Worm (Caenorhabditis elegans) whole organism, midembryonic: ENCODE data around the gene T16A1.5.

Source experiments
- T22C8.4 ChIP-seq: fragments of 200-800 bp; sonication (Bioruptor generic); IDR thresholded peaks from 2 replicates; pipeline ENCODE4 v1.3.6; 2022; ENCODE audit warnings: missing genetic modification characterization, missing compliant biosample characterization
- cog-1 ChIP-seq: sonication (generic microtip); optimal IDR thresholded peaks from 2 replicates; lab custom pipeline; 2016; ENCODE audit warnings: missing genetic modification characterization, missing compliant biosample characterization
- flt-1 ChIP-seq: fragments of 200-800 bp; sonication (Bioruptor generic); IDR thresholded peaks from 2 replicates; pipeline ENCODE4 v1.3.6; 2022; ENCODE audit warnings: missing genetic modification characterization, missing compliant biosample characterization
- klf-2 ChIP-seq: fragments of 200-800 bp; sonication (Bioruptor generic); conservative IDR thresholded peaks from 2 replicates; pipeline ENCODE4 v1.3.6; 2022; ENCODE audit warnings: missing genetic modification reagents, missing genetic modification characterization, missing compliant biosample characterization
- med-1 ChIP-seq: sonication (generic microtip); optimal IDR thresholded peaks from 2 replicates; lab custom pipeline; 2017; ENCODE audit warnings: missing genetic modification characterization, mild to moderate bottlenecking, missing compliant biosample characterization, antibody characterized with exemption, missing genetic modification reagents; ENCODE audit not compliant: insufficient read depth
- ref-1 ChIP-seq: fragments of 200-800 bp; sonication (Bioruptor generic); conservative IDR thresholded peaks from 2 replicates; pipeline ENCODE4 v1.3.6; 2022; ENCODE audit warnings: missing genetic modification reagents, missing genetic modification characterization, missing compliant biosample characterization
- tab-1 ChIP-seq: fragments of 200-800 bp; sonication (Bioruptor generic); IDR thresholded peaks from 2 replicates; pipeline ENCODE4 v1.3.6; 2022; ENCODE audit warnings: missing genetic modification characterization, missing compliant biosample characterization
- ztf-23 ChIP-seq: fragments of 200-800 bp; sonication (Bioruptor generic); IDR thresholded peaks from 2 replicates; pipeline ENCODE4 v1.3.6; 2022; ENCODE audit warnings: missing genetic modification reagents, missing genetic modification characterization, missing compliant biosample characterization
- ztf-29 ChIP-seq: fragments of 200-800 bp; sonication (Bioruptor generic); IDR thresholded peaks from 2 replicates; pipeline ENCODE4 v1.3.6; 2022; ENCODE audit warnings: missing genetic modification reagents, missing genetic modification characterization, missing compliant biosample characterization

DNA sequence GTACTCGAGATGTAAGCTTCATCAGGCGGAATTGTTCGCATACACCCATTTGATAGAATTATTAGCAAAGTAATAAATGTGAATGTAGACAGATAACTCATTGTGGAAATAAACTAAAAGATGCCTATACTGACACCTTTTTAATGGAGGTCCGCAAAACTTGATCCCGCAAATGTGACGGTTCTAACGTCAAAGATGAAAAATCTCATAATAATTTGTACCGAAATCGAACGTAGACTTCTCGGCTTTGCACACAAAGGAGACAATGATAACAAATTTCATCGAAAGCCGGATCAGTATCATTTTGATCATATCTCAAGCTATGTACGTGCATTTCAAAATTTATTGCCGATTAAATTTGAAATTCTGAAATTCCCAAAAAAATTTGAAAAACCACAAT, 24.7 kb upstream of the T16A1.5 start, which contains the start of gene R52.4:
- TF ChIP-seq flt-1 (no peak), ztf-23 (GFP tag; lab: Robert Waterston, UW) (no peak), klf-2 (GFP tag; lab: Robert Waterston, UW) (no peak), cog-1 (tag; lab: Kevin White, UChicago) (no peak), T22C8.4 (GFP tag; lab: Robert Waterston, UW) (no peak), ztf-29 (GFP tag; lab: Robert Waterston, UW) (no peak), med-1 (GFP tag; lab: Kevin White, UChicago) (no peak), ref-1 (GFP tag; lab: Robert Waterston, UW) (no peak), tab-1 (GFP tag; lab: Robert Waterston, UW) (no peak)
